Worm (Caenorhabditis elegans) whole organism, young adult: ENCODE data around the gene set-2.

Source experiments
- B0261.1 ChIP-seq: sonication (generic microtip); optimal IDR thresholded peaks from 2 replicates; lab custom pipeline; 2016; ENCODE audit warnings: mild to moderate bottlenecking, missing genetic modification characterization, moderate library complexity, missing compliant biosample characterization
- C06A6.2 ChIP-seq: fragments of 200-800 bp; sonication (Bioruptor generic); conservative IDR thresholded peaks from 2 replicates; pipeline ENCODE4 v1.3.6; 2022; ENCODE audit warnings: missing genetic modification characterization, missing compliant biosample characterization
- F39B2.1 ChIP-seq: fragments of 200-800 bp; sonication (Bioruptor generic); IDR thresholded peaks from 2 replicates; pipeline ENCODE4 v1.3.6; 2022; ENCODE audit warnings: missing genetic modification reagents, missing genetic modification characterization, missing compliant biosample characterization
- F49E8.2 ChIP-seq: sonication (generic microtip); optimal IDR thresholded peaks from 3 replicates; lab custom pipeline; 2017; ENCODE audit warnings: missing genetic modification characterization, mild to moderate bottlenecking, missing compliant biosample characterization, antibody characterized with exemption, moderate library complexity; ENCODE audit not compliant: insufficient read depth
- F57C9.4 ChIP-seq: sonication (generic microtip); optimal IDR thresholded peaks from 2 replicates; lab custom pipeline; 2017; ENCODE audit warnings: mild to moderate bottlenecking, missing genetic modification characterization, missing compliant biosample characterization
- K11D2.4 ChIP-seq: fragments of 200-800 bp; sonication (Bioruptor generic); IDR thresholded peaks from 2 replicates; pipeline ENCODE4 v1.3.6; 2022; ENCODE audit warnings: missing genetic modification reagents, missing genetic modification characterization, missing compliant biosample characterization
- T07F8.4 ChIP-seq: sonication (generic microtip); optimal IDR thresholded peaks from 2 replicates; lab custom pipeline; 2016; ENCODE audit warnings: mild to moderate bottlenecking, missing genetic modification characterization, moderate library complexity, missing compliant biosample characterization
- T26A5.8 ChIP-seq: sonication (generic microtip); optimal IDR thresholded peaks from 2 replicates; lab custom pipeline; 2016; ENCODE audit warnings: missing genetic modification characterization, missing compliant biosample characterization
- Y53F4B.3 ChIP-seq: fragments of 200-800 bp; sonication (Bioruptor generic); IDR thresholded peaks from 2 replicates; pipeline ENCODE4 v1.3.6; 2022; ENCODE audit warnings: missing genetic modification reagents, missing genetic modification characterization, missing compliant biosample characterization
- ZK185.1 ChIP-seq: sonication (generic microtip); optimal IDR thresholded peaks from 2 replicates; lab custom pipeline; 2016; ENCODE audit warnings: mild to moderate bottlenecking, missing genetic modification characterization, missing compliant biosample characterization; ENCODE audit not compliant: poor library complexity, severe bottlenecking
- aptf-2 ChIP-seq: fragments of 200-800 bp; sonication (Bioruptor generic); conservative IDR thresholded peaks from 2 replicates; pipeline ENCODE4 v1.3.6; 2022; ENCODE audit warnings: missing genetic modification reagents, missing genetic modification characterization, missing compliant biosample characterization
- attf-5 ChIP-seq: fragments of 200-800 bp; sonication (Bioruptor generic); optimal IDR thresholded peaks from 2 replicates; lab custom pipeline; 2018; ENCODE audit warnings: mild to moderate bottlenecking, missing genetic modification characterization, missing compliant biosample characterization
- attf-6 ChIP-seq: fragments of 200-800 bp; sonication (Bioruptor generic); IDR thresholded peaks from 2 replicates; pipeline ENCODE4 v1.3.6; 2022; ENCODE audit warnings: missing genetic modification reagents, missing genetic modification characterization, missing compliant biosample characterization
- bed-1 ChIP-seq: fragments of 200-800 bp; sonication (Bioruptor generic); IDR thresholded peaks from 2 replicates; pipeline ENCODE4 v1.3.6; 2022; ENCODE audit warnings: missing genetic modification reagents, missing genetic modification characterization, missing compliant biosample characterization
- bed-2 ChIP-seq: fragments of 200-800 bp; sonication (Bioruptor generic); IDR thresholded peaks from 2 replicates; pipeline ENCODE4 v1.3.6; 2022; ENCODE audit warnings: missing genetic modification reagents, missing genetic modification characterization, missing compliant biosample characterization
- cebp-2 ChIP-seq: fragments of 200-800 bp; sonication (Bioruptor generic); IDR thresholded peaks from 2 replicates; pipeline ENCODE4 v1.3.6; 2022; ENCODE audit warnings: missing genetic modification characterization, missing compliant biosample characterization
- ceh-100 ChIP-seq: fragments of 200-800 bp; sonication (Bioruptor generic); IDR thresholded peaks from 2 replicates; pipeline ENCODE4 v1.3.6; 2022; ENCODE audit warnings: missing genetic modification reagents, missing genetic modification characterization, missing compliant biosample characterization
- ceh-40 ChIP-seq: fragments of 200-800 bp; sonication (Bioruptor generic); IDR thresholded peaks from 2 replicates; pipeline ENCODE4 v1.3.6; 2022; ENCODE audit warnings: missing genetic modification characterization, missing compliant biosample characterization
- ceh-79 ChIP-seq: sonication (generic microtip); optimal IDR thresholded peaks from 2 replicates; lab custom pipeline; 2017; ENCODE audit warnings: mild to moderate bottlenecking, missing genetic modification characterization, missing compliant biosample characterization
- die-1 ChIP-seq: sonication (generic microtip); optimal IDR thresholded peaks from 2 replicates; lab custom pipeline; 2016; ENCODE audit warnings: missing genotype, mild to moderate bottlenecking, missing genetic modification characterization, missing compliant biosample characterization
- dox-1 ChIP-seq: fragments of 200-800 bp; sonication (Bioruptor generic); IDR thresholded peaks from 2 replicates; pipeline ENCODE4 v1.3.6; 2022; ENCODE audit warnings: missing genetic modification reagents, missing genetic modification characterization, missing compliant biosample characterization
- dpff-1 ChIP-seq: sonication (generic microtip); optimal IDR thresholded peaks from 2 replicates; lab custom pipeline; 2017; ENCODE audit warnings: mild to moderate bottlenecking, missing genetic modification characterization, missing compliant biosample characterization
- efl-1 ChIP-seq: fragments of 150-350 bp; optimal IDR thresholded peaks from 2 replicates; lab custom pipeline; 2014; ENCODE audit warnings: missing biosample characterization, missing genetic modification reagents, missing genetic modification characterization
- egl-18 ChIP-seq: fragments of 200-800 bp; sonication (Bioruptor generic); IDR thresholded peaks from 2 replicates; pipeline ENCODE4 v1.3.6; 2022; ENCODE audit warnings: missing genetic modification reagents, missing genetic modification characterization, missing compliant biosample characterization
- gei-17 ChIP-seq: fragments of 200-800 bp; sonication (Bioruptor generic); optimal IDR thresholded peaks from 2 replicates; lab custom pipeline; 2018; ENCODE audit warnings: mild to moderate bottlenecking, missing genetic modification characterization, missing compliant biosample characterization
- him-1 ChIP-seq: sonication (generic microtip); optimal IDR thresholded peaks from 2 replicates; lab custom pipeline; 2016; ENCODE audit warnings: missing genotype, missing genetic modification reagents, missing genetic modification characterization, missing compliant biosample characterization
- hlh-12 ChIP-seq: sonication (generic microtip); optimal IDR thresholded peaks from 2 replicates; lab custom pipeline; 2016; ENCODE audit warnings: missing genetic modification characterization, missing compliant biosample characterization
- hrde-1 ChIP-seq: sonication (generic microtip); optimal IDR thresholded peaks from 2 replicates; lab custom pipeline; 2016; ENCODE audit warnings: missing genetic modification characterization, mild to moderate bottlenecking, missing compliant biosample characterization, moderate library complexity, missing genotype, missing genetic modification reagents, borderline replicate concordance
- lin-40 ChIP-seq: sonication (generic microtip); optimal IDR thresholded peaks from 2 replicates; lab custom pipeline; 2016; ENCODE audit warnings: missing genetic modification characterization, mild to moderate bottlenecking, missing compliant biosample characterization, missing genotype, missing genetic modification reagents
- lin-54 ChIP-seq: fragments of 200-800 bp; sonication (Bioruptor generic); optimal IDR thresholded peaks from 2 replicates; lab custom pipeline; 2018; ENCODE audit warnings: mild to moderate bottlenecking, missing genetic modification characterization, missing compliant biosample characterization
- lir-1 ChIP-seq: fragments of 200-800 bp; sonication (Bioruptor generic); conservative IDR thresholded peaks from 2 replicates; pipeline ENCODE4 v1.3.6; 2022; ENCODE audit warnings: missing genetic modification reagents, missing genetic modification characterization, missing compliant biosample characterization
- madf-10 ChIP-seq: sonication (generic microtip); optimal IDR thresholded peaks from 2 replicates; lab custom pipeline; 2016; ENCODE audit warnings: mild to moderate bottlenecking, missing genetic modification characterization, missing compliant biosample characterization
- madf-3 ChIP-seq: fragments of 200-800 bp; sonication (Bioruptor generic); IDR thresholded peaks from 2 replicates; pipeline ENCODE4 v1.3.6; 2022; ENCODE audit warnings: missing genetic modification reagents, missing genetic modification characterization, missing compliant biosample characterization
- mcd-1 ChIP-seq: fragments of 200-800 bp; sonication (Bioruptor generic); IDR thresholded peaks from 2 replicates; pipeline ENCODE4 v1.3.6; 2022; ENCODE audit warnings: missing genetic modification reagents, missing genetic modification characterization, missing compliant biosample characterization
- mxl-1 ChIP-seq: sonication (generic microtip); optimal IDR thresholded peaks from 2 replicates; lab custom pipeline; 2016; ENCODE audit warnings: missing genetic modification characterization, missing compliant biosample characterization
- nhr-179 ChIP-seq: sonication (generic microtip); optimal IDR thresholded peaks from 2 replicates; lab custom pipeline; 2016; ENCODE audit warnings: mild to moderate bottlenecking, missing genetic modification characterization, missing compliant biosample characterization
- nhr-27 ChIP-seq: fragments of 200-800 bp; sonication (Bioruptor generic); optimal IDR thresholded peaks from 2 replicates; lab custom pipeline; 2018; ENCODE audit warnings: mild to moderate bottlenecking, missing genetic modification characterization, moderate library complexity, missing compliant biosample characterization
- pbrm-1 ChIP-seq: fragments of 200-800 bp; sonication (Bioruptor generic); IDR thresholded peaks from 2 replicates; pipeline ENCODE4 v1.3.6; 2022; ENCODE audit warnings: missing genetic modification reagents, missing genetic modification characterization, missing compliant biosample characterization
- rcor-1 ChIP-seq: fragments of 200-800 bp; sonication (Bioruptor generic); IDR thresholded peaks from 2 replicates; pipeline ENCODE4 v1.3.6; 2022; ENCODE audit warnings: missing genetic modification reagents, missing genetic modification characterization, missing compliant biosample characterization
- sea-2 ChIP-seq: fragments of 200-800 bp; sonication (Bioruptor generic); IDR thresholded peaks from 2 replicates; pipeline ENCODE4 v1.3.6; 2022; ENCODE audit warnings: missing genetic modification characterization, missing compliant biosample characterization
- snpc-1.1 ChIP-seq: sonication (generic microtip); optimal IDR thresholded peaks from 2 replicates; lab custom pipeline; 2017; ENCODE audit warnings: missing genetic modification characterization, mild to moderate bottlenecking, missing compliant biosample characterization, antibody characterized with exemption, moderate library complexity, missing genotype, missing genetic modification reagents; ENCODE audit not compliant: insufficient read depth
- snpc-1.3 ChIP-seq: sonication (generic microtip); optimal IDR thresholded peaks from 2 replicates; lab custom pipeline; 2017; ENCODE audit warnings: missing genetic modification characterization, mild to moderate bottlenecking, missing compliant biosample characterization, antibody characterized with exemption, moderate library complexity, missing genotype, missing genetic modification reagents; ENCODE audit not compliant: insufficient read depth
- snpc-4 ChIP-seq, 5 experiments: fragments of 150-350 bp in 1 of 5; sonication (generic microtip) in 4 of 5; optimal IDR thresholded peaks; 2 replicates each; lab custom pipeline; 2014 to 2018; ENCODE audit warnings: missing genetic modification characterization in 5 of 5, missing biosample characterization in 3 of 5, antibody characterized with exemption in 2 of 5, mild to moderate bottlenecking in 2 of 5, missing compliant biosample characterization in 2 of 5, missing genotype in 2 of 5, moderate library complexity in 2 of 5, missing genetic modification reagents in 1 of 5
- sptf-2 ChIP-seq: fragments of 200-800 bp; sonication (Bioruptor generic); optimal IDR thresholded peaks from 2 replicates; lab custom pipeline; 2018; ENCODE audit warnings: mild to moderate bottlenecking, missing genetic modification characterization, missing compliant biosample characterization
- tbx-9 ChIP-seq: sonication (generic microtip); optimal IDR thresholded peaks from 2 replicates; lab custom pipeline; 2016; ENCODE audit warnings: borderline replicate concordance, missing genetic modification characterization, inconsistent platforms, missing compliant biosample characterization
- ztf-18 ChIP-seq: sonication (generic microtip); optimal IDR thresholded peaks from 2 replicates; lab custom pipeline; 2016; ENCODE audit warnings: missing genotype, mild to moderate bottlenecking, missing genetic modification characterization, missing compliant biosample characterization
- ztf-3 ChIP-seq: fragments of 200-800 bp; sonication (Bioruptor generic); optimal IDR thresholded peaks from 2 replicates; lab custom pipeline; 2018; ENCODE audit warnings: mild to moderate bottlenecking, missing genetic modification characterization, missing compliant biosample characterization
- ztf-6 ChIP-seq: fragments of 200-800 bp; sonication (Bioruptor generic); IDR thresholded peaks from 2 replicates; pipeline ENCODE4 v1.3.6; 2022; ENCODE audit warnings: missing genetic modification reagents, missing genetic modification characterization, missing compliant biosample characterization

The set-2 gene

DNA sequence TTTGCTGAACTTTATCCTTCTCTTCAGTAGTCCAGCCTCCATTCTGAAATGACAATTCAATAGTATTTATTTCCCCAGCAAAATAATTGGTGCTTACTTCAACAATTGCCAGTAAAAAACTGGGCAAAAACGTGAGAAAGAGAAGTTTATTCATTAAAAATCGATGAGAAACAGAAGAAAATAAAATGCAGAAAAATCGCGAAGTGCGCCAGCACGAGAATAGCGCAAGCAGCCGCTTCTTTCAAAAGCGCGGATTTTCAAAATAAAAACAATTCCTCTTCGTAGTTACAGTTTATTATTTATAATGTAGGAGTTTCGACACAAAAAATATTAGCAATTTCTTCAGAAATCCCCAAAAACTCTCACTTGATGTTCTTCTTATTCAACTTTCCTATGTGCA lies 32.9 kb upstream of the set-2 start, which contains the start of gene C27F2.9 (continued):
- TF ChIP-seq nhr-27 (tag; lab: Kevin White, UChicago) (no peak), T07F8.4 (tag; lab: Kevin White, UChicago) (no peak), tbx-9 (no peak), T26A5.8 (tag; lab: Kevin White, UChicago) (no peak), hrde-1 (no peak), lir-1 (GFP tag; lab: Robert Waterston, UW) (no peak; the same call in 1 of the 2 replicates), C06A6.2 (GFP tag; lab: Robert Waterston, UW) (0 out of 2 replicates have a peak, but pooled peaks have one; percentile 34), rcor-1 (peak; percentile 90), K11D2.4 (GFP tag; lab: Robert Waterston, UW) (peak; percentile 83), bed-2 (no peak), him-1 (peak; percentile 70), die-1 (tag; lab: Kevin White, UChicago) (no peak), ztf-3 (GFP tag; lab: Kevin White, UChicago) (no peak), madf-3 (GFP tag; lab: Robert Waterston, UW) (peak; percentile 86; the same call in 1 of the 2 replicates), B0261.1 (tag; lab: Kevin White, UChicago) (no peak), gei-17 (GFP tag; lab: Kevin White, UChicago) (no peak), F57C9.4 (no peak), ZK185.1 (peak; percentile 55), F49E8.2 (tag; lab: Kevin White, UChicago) (no peak), mxl-1 (tag; lab: Kevin White, UChicago) (no peak), dpff-1 (no peak), lin-54 (GFP tag; lab: Kevin White, UChicago) (peak; percentile 100), sea-2 (no peak), sptf-2 (no peak), efl-1 (GFP tag; lab: Kevin White, UChicago) (peak; percentile 93), egl-18 (GFP tag; lab: Robert Waterston, UW) (no peak), hlh-12 (tag; lab: Kevin White, UChicago) (no peak), ceh-40 (GFP tag; lab: Robert Waterston, UW) (no peak), ztf-18 (peak; percentile 98), snpc-1.1 (no peak), ztf-6 (GFP tag; lab: Robert Waterston, UW) (peak; percentile 42; the same call in 1 of the 2 replicates), bed-1 (GFP tag; lab: Robert Waterston, UW) (no peak), F39B2.1 (GFP tag; lab: Robert Waterston, UW) (no peak), attf-6 (GFP tag; lab: Robert Waterston, UW) (no peak), ceh-79 (tag; lab: Kevin White, UChicago) (no peak), snpc-4 (GFP tag; optimal IDR thresholded peaks at IDR 0.05; lab: Kevin White, UChicago) (peak; percentile 50), snpc-4 (tag; optimal IDR thresholded peaks at IDR 0.05; lab: Kevin White, UChicago) (peak in 2 of 4 experiments; percentile 55 to 85), mcd-1 (GFP tag; lab: Robert Waterston, UW) (peak; percentile 90), ceh-100 (GFP tag; lab: Robert Waterston, UW) (peak; percentile 67; the same call in 1 of the 2 replicates), snpc-1.3 (peak; percentile 54), attf-5 (GFP tag; lab: Kevin White, UChicago) (peak; percentile 91), lin-40 (tag; lab: Kevin White, UChicago) (peak; percentile 86), dox-1 (no peak; the same call in 1 of the 2 replicates), madf-10 (peak; percentile 35), cebp-2 (GFP tag; lab: Robert Waterston, UW) (no peak), pbrm-1 (GFP tag; lab: Robert Waterston, UW) (peak; percentile 73), Y53F4B.3 (GFP tag; lab: Robert Waterston, UW) (no peak), aptf-2 (GFP tag; lab: Robert Waterston, UW) (no peak), nhr-179 (tag; lab: Kevin White, UChicago) (no peak)
